Worm (Caenorhabditis elegans) whole organism, early embryonic: ENCODE measurements around the gene F57A10.2.

Experiments used
- B0310.2 ChIP-seq: sonication (generic microtip); optimal IDR thresholded peaks from 2 replicates; lab custom pipeline; 2016; ENCODE audit warnings: mild to moderate bottlenecking, missing genetic modification characterization, missing compliant biosample characterization
- F13C5.2 ChIP-seq: sonication (generic microtip); optimal IDR thresholded peaks from 2 replicates; lab custom pipeline; 2017; ENCODE audit warnings: mild to moderate bottlenecking, missing genetic modification characterization, inconsistent platforms, missing compliant biosample characterization
- aly-1 ChIP-seq: sonication (generic microtip); optimal IDR thresholded peaks from 2 replicates; lab custom pipeline; 2016; ENCODE audit warnings: missing genetic modification characterization, missing compliant biosample characterization
- ama-1 ChIP-seq: fragments of 150-350 bp; optimal IDR thresholded peaks from 2 replicates; lab custom pipeline; 2014
- ceh-13 ChIP-seq: fragments of 200-800 bp; sonication (Bioruptor generic); optimal IDR thresholded peaks from 2 replicates; lab custom pipeline; 2018; ENCODE audit warnings: mild to moderate bottlenecking, missing genetic modification characterization, missing compliant biosample characterization
- ceh-36 ChIP-seq: sonication (generic microtip); optimal IDR thresholded peaks from 2 replicates; lab custom pipeline; 2016; ENCODE audit warnings: missing genetic modification characterization, inconsistent platforms, missing compliant biosample characterization
- ets-7 ChIP-seq: sonication (generic microtip); optimal IDR thresholded peaks from 2 replicates; lab custom pipeline; 2016; ENCODE audit warnings: missing genotype, missing genetic modification characterization, missing compliant biosample characterization
- flt-1 ChIP-seq: fragments of 200-800 bp; sonication (Bioruptor generic); IDR thresholded peaks from 2 replicates; pipeline ENCODE4 v1.3.6; 2022; ENCODE audit warnings: missing genetic modification characterization, missing compliant biosample characterization
- hmbx-1 ChIP-seq: sonication (generic microtip); optimal IDR thresholded peaks from 2 replicates; lab custom pipeline; 2016; ENCODE audit warnings: mild to moderate bottlenecking, missing genetic modification characterization, missing compliant biosample characterization
- hmg-4 ChIP-seq: fragments of 200-800 bp; sonication (Bioruptor generic); optimal IDR thresholded peaks from 2 replicates; lab custom pipeline; 2018; ENCODE audit warnings: mild to moderate bottlenecking, missing genetic modification characterization, missing compliant biosample characterization
- hnd-1 ChIP-seq: sonication (generic microtip); optimal IDR thresholded peaks from 2 replicates; lab custom pipeline; 2016; ENCODE audit warnings: missing genetic modification characterization, missing compliant biosample characterization
- pes-1 ChIP-seq: fragments of 200-800 bp; sonication (Bioruptor generic); IDR thresholded peaks from 2 replicates; pipeline ENCODE4 v1.3.6; 2022; ENCODE audit warnings: missing genetic modification reagents, missing genetic modification characterization, missing compliant biosample characterization
- scrt-1 ChIP-seq: fragments of 200-800 bp; sonication (Bioruptor generic); IDR thresholded peaks from 2 replicates; pipeline ENCODE4 v1.3.6; 2022; ENCODE audit warnings: missing genetic modification characterization, missing compliant biosample characterization
- sea-1 ChIP-seq: fragments of 200-800 bp; sonication (Bioruptor generic); conservative IDR thresholded peaks from 2 replicates; pipeline ENCODE4 v1.3.6; 2022; ENCODE audit warnings: missing genetic modification characterization, missing compliant biosample characterization
- tbx-11 ChIP-seq: fragments of 200-800 bp; sonication (Bioruptor generic); IDR thresholded peaks from 2 replicates; pipeline ENCODE4 v1.3.6; 2022; ENCODE audit warnings: missing genetic modification characterization, missing compliant biosample characterization
- tbx-37 ChIP-seq: fragments of 200-800 bp; sonication (Bioruptor generic); conservative IDR thresholded peaks from 2 replicates; pipeline ENCODE4 v1.3.6; 2022; ENCODE audit warnings: missing genetic modification reagents, missing genetic modification characterization, missing compliant biosample characterization
- tra-4 ChIP-seq: sonication (generic microtip); optimal IDR thresholded peaks from 2 replicates; lab custom pipeline; 2017; ENCODE audit warnings: missing genetic modification characterization, missing compliant biosample characterization

F57A10.2 gene

ce11 chrV:15766122-15766594 lies at the start of gene F57A10.2, which contains the start of gene haf-3:
TSS of gene F57A10.2 (plus strand) at chrV:15766575.
TSS of gene haf-3 (minus strand) at chrV:15766172.
- TF ChIP-seq sea-1 (GFP tag; lab: Robert Waterston, UW) (no peak), F13C5.2 (tag; lab: Kevin White, UChicago) (peak; percentile 66), flt-1 (GFP tag; lab: Robert Waterston, UW) (0 out of 2 replicates have a peak, but pooled peaks have one; percentile 13)

DNA sequence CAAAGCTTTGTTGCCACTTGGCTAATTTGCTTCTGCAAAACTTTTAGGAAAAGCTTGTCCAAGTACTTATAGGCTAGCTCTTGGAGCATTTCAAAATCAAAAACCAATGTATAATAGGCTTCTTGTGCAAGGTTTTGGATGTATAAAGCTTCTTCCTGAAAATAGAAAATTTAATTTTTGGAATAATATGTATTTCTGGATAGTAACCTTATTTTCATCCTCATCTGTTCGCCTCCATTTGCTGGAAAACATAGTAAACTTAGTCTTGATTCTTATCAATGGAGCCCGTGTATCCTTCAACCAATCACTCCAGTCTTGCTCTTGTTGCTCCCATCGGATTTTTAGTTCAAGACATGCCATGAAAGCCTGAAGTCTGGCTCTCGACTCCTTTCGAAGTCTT lies 49.7 kb upstream of the F57A10.2 start, which contains the start of gene Y6E2A.4:
Gene Y6E2A.4, minus strand, starts transcription at position 101 of the 400 bp plus-strand sequence.
- TF ChIP-seq F13C5.2 (tag; lab: Kevin White, UChicago) = no peak
- TF ChIP-seq flt-1 (GFP tag; lab: Robert Waterston, UW) = no peak
- no peak for TF ChIP-seq hmg-4
- no peak for TF ChIP-seq B0310.2
- TF ChIP-seq sea-1 (GFP tag; lab: Robert Waterston, UW) = no peak
- TF ChIP-seq hmbx-1 (tag; lab: Kevin White, UChicago) = no peak
- no peak for TF ChIP-seq tra-4 (tag; lab: Kevin White, UChicago)
- no peak for TF ChIP-seq tbx-11 (GFP tag; lab: Robert Waterston, UW)
- no peak for TF ChIP-seq scrt-1 (GFP tag; lab: Robert Waterston, UW)
- TF ChIP-seq ceh-36 (tag; lab: Kevin White, UChicago) = no peak
- TF ChIP-seq ceh-13 (GFP tag; lab: Kevin White, UChicago) = no peak

DNA sequence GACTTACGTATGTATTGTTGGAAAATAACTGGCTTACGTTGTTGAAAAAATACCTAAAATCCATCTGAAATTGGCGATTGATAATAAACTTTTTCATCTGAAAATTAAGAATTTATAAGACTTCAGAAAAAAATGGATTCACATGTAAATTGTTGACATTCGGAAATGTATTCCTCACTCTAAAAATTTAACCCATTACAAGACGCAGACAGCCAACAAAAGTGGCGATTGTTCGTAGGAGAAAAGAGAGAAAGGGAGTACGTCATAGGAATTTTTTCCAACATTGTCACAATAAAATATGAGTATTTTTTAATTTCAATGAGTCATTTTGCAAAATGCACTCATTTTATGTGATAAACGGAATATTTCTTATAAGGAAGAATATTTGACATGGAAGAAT lies 47.8 kb upstream of the F57A10.2 start, which contains the start of gene Y6E2A.5:
Gene Y6E2A.5, minus strand, starts transcription at position 101 of the 400 bp plus-strand sequence.
- TF ChIP-seq aly-1 (tag; lab: Kevin White, UChicago) (no peak), hnd-1 (tag; lab: Kevin White, UChicago) (no peak), F13C5.2 (tag; lab: Kevin White, UChicago) (no peak), tra-4 (tag; lab: Kevin White, UChicago) (no peak), hmbx-1 (tag; lab: Kevin White, UChicago) (no peak), hmg-4 (no peak), ets-7 (tag; lab: Kevin White, UChicago) (no peak), ceh-36 (tag; lab: Kevin White, UChicago) (no peak)

DNA sequence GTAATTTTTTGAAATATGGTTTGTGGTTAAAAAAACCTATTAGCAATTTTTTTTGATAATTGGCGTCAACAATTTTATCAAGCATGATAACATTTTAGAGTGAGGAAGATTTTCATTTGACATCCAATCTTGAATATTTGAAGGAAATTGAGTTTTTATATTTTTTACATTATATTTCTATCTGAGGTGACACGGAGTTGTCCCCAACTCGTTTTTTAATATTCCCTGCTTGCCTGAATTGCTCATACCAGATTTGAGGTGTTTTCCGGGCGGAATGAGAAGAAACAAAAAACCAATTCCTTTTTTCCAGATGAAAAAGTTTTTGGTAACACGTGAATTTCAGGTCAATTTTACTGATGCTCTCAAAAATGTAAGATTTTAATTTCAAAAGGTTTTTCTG lies 46.8 kb upstream of the F57A10.2 start, which contains the start of gene Y6E2A.7:
Gene Y6E2A.7, plus strand, starts transcription at position 301 of the 400 bp plus-strand sequence.
- TF ChIP-seq tbx-11 (GFP tag; lab: Robert Waterston, UW) (no peak), ama-1 (lab: Kevin White, UChicago) (no peak), hnd-1 (tag; lab: Kevin White, UChicago) (no peak), F13C5.2 (tag; lab: Kevin White, UChicago) (no peak), tbx-37 (no peak), aly-1 (tag; lab: Kevin White, UChicago) (no peak), ets-7 (tag; lab: Kevin White, UChicago) (no peak), sea-1 (GFP tag; lab: Robert Waterston, UW) (no peak), hmbx-1 (tag; lab: Kevin White, UChicago) (no peak), tra-4 (tag; lab: Kevin White, UChicago) (no peak)

DNA sequence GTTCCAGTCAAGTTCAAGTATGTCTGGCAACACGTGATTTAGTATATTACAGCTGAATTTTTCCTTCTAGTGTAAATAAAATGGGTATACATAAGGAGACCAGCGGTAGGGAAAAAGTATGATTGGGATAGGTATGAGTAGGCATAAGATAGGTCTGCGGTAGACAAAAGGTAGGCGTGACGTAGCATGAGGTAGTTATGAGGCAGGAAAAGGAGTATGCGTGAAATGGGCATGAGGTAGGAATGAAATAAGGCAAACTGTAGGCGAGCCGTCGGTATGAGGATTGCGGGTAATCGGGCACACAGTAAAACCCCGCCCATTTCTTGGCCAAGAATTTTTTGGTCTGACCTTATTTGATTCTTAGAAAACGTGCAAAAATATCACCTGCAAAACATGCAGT lies 44.9 kb upstream of the F57A10.2 start:
- TF ChIP-seq hmg-4 (no peak), aly-1 (tag; lab: Kevin White, UChicago) (no peak), F13C5.2 (tag; lab: Kevin White, UChicago) (no peak), pes-1 (GFP tag; lab: Robert Waterston, UW) (no peak), ama-1 (lab: Kevin White, UChicago) (no peak), tbx-11 (GFP tag; lab: Robert Waterston, UW) (no peak), ceh-36 (tag; lab: Kevin White, UChicago) (no peak), B0310.2 (no peak), tbx-37 (no peak), scrt-1 (GFP tag; lab: Robert Waterston, UW) (no peak), hmbx-1 (tag; lab: Kevin White, UChicago) (no peak), sea-1 (GFP tag; lab: Robert Waterston, UW) (no peak), ceh-13 (GFP tag; lab: Kevin White, UChicago) (no peak), tra-4 (tag; lab: Kevin White, UChicago) (no peak)

DNA sequence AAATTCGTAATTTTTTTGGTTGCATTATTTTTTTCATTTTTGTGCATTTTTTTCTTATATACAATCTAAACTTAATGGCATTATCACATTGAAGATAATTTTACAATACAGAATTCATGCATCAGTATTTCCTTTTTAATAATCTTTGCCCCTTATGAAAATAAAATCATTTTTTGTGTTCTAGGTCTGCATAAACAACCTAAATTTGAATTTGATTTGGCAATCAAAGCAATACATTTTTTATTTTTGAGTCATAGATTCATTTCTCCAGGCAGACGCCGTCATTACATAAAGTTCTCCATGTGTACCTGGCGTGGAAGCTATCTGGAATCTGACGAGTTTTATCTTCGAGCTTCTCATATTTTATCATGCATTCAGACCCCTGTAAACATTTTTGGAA lies 44.5 kb upstream of the F57A10.2 start, which contains the start of gene srh-140:
Gene srh-140, plus strand, starts transcription at position 301 of the 400 bp plus-strand sequence.
- TF ChIP-seq tbx-37 = no peak
- TF ChIP-seq hmg-4 = no peak
- no peak for TF ChIP-seq B0310.2
- TF ChIP-seq hmbx-1 (tag; lab: Kevin White, UChicago) = no peak

DNA sequence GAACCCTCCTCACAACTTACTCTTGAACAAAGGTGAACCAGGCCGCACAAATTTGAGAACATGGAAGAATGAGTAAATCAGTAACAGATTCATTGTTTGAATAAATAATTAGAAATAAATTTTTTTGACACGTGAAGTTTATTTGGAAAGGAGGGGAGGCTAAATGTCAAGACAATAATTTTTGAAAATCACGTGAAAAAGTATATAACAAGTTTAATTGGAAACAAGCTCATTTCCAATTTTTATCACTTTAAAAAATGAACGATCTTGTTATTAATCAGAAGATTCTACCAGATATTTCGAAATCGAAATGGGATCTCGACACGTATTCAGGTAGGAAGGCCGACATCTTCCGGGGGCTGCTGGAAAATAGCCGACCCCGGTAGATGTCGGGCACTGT lies 39.8 kb upstream of the F57A10.2 start, which contains the start of the genes irld-57 and sfxn-1.3:
Gene irld-57, minus strand, starts transcription at position 101 of the 400 bp plus-strand sequence.
Gene sfxn-1.3, plus strand, starts transcription at position 232 of the 400 bp plus-strand sequence.
- TF ChIP-seq hmbx-1 (tag; lab: Kevin White, UChicago) (no peak), ama-1 (lab: Kevin White, UChicago) (no peak), ets-7 (tag; lab: Kevin White, UChicago) (no peak), B0310.2 (no peak), aly-1 (tag; lab: Kevin White, UChicago) (no peak), pes-1 (GFP tag; lab: Robert Waterston, UW) (no peak), sea-1 (GFP tag; lab: Robert Waterston, UW) (no peak), ceh-36 (tag; lab: Kevin White, UChicago) (no peak), tra-4 (tag; lab: Kevin White, UChicago) (no peak), hnd-1 (tag; lab: Kevin White, UChicago) (no peak)

DNA sequence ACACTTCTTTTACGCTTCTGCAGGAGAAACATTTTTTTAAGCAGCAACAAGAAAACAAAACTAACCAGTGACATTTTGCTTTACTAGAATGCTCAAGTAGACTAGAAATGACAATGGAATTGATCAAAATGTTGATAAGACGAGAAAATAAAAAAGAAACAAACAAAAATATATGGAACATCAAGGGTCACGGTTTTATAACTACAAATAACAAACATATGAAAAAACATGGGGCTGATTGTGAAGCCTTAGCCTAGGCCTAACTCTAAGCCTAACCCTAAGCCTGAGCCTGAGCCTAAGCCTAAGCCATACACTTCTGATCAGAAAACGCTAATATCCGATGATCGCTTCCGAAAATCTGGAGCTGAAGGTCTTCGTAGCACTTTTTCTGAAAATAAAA lies 35.9 kb upstream of the F57A10.2 start, which contains the start of gene Y6E2A.10:
Gene Y6E2A.10, minus strand, starts transcription at position 101 of the 400 bp plus-strand sequence.
- TF ChIP-seq ceh-13 (GFP tag; lab: Kevin White, UChicago) (no peak), pes-1 (GFP tag; lab: Robert Waterston, UW) (no peak), ceh-36 (tag; lab: Kevin White, UChicago) (no peak), tbx-11 (GFP tag; lab: Robert Waterston, UW) (no peak), hmg-4 (no peak), hnd-1 (tag; lab: Kevin White, UChicago) (no peak)
